Fruit fly (Drosophila melanogaster): ENCODE results near the gene CG5112.

The CG5112 gene

dm6 chr3R:25462642-25463317, 28.5 kb upstream of the CG5112 start (continued):
- no peak for TF ChIP-seq CG6683 (GFP tag; optimal IDR thresholded peaks at IDR 0.05)
- no peak for TF ChIP-seq zfh2 (GFP tag; optimal IDR thresholded peaks at IDR 0.05)
- TF ChIP-seq rib (GFP tag; IDR thresholded peaks at IDR 0.05): no peak
- TF ChIP-seq CG13624 (GFP tag; optimal IDR thresholded peaks at IDR 0.05): no peak
- peak; percentile 46 for TF ChIP-seq Asciz (GFP tag; optimal IDR thresholded peaks at IDR 0.05)
- no peak for TF ChIP-seq amos (GFP tag; IDR thresholded peaks at IDR 0.05; ENCODE audit: partially characterized antibody)
- peak; percentile 61 for TF ChIP-seq Fer3 (tag; optimal IDR thresholded peaks at IDR 0.05)
- peak; percentile 3 for TF ChIP-seq CG6854 (GFP tag; optimal IDR thresholded peaks at IDR 0.05)
- TF ChIP-seq CG1602 (GFP tag; optimal IDR thresholded peaks at IDR 0.05): no peak
- TF ChIP-seq Dip3 (GFP tag; optimal IDR thresholded peaks at IDR 0.05): no peak
- TF ChIP-seq wdn (GFP tag; IDR thresholded peaks at IDR 0.05): peak; percentile 44; the same call in 1 of the 2 replicates
- TF ChIP-seq CG16779 (GFP tag; IDR thresholded peaks at IDR 0.05): no peak
- TF ChIP-seq bigmax (GFP tag; optimal IDR thresholded peaks at IDR 0.05): no peak
- TF ChIP-seq CG8944 (GFP tag; optimal IDR thresholded peaks at IDR 0.05): no peak
- no peak for TF ChIP-seq gcm2 (GFP tag; optimal IDR thresholded peaks at IDR 0.05)
- no peak for TF ChIP-seq ato (GFP tag; IDR thresholded peaks at IDR 0.05; ENCODE audit: partially characterized antibody)
- no peak for TF ChIP-seq dati (GFP tag; IDR thresholded peaks at IDR 0.05)
- TF ChIP-seq al (GFP tag; IDR thresholded peaks at IDR 0.05): peak; percentile 77
- peak; percentile 32 for TF ChIP-seq phol (tag; optimal IDR thresholded peaks at IDR 0.05)
- peak; percentile 78 for TF ChIP-seq CG11085 (GFP tag; IDR thresholded peaks at IDR 0.05)
- peak; percentile 58 for TF ChIP-seq CG17568 (GFP tag; optimal IDR thresholded peaks at IDR 0.05)
- no peak for TF ChIP-seq Lhr (GFP tag; optimal IDR thresholded peaks at IDR 0.05)
- TF ChIP-seq CG14014 (GFP tag; IDR thresholded peaks at IDR 0.05): peak; percentile 54; the same call in 1 of the 2 replicates
- no peak for TF ChIP-seq ro (GFP tag; IDR thresholded peaks at IDR 0.05)
- no peak for TF ChIP-seq CG3838 (GFP tag; optimal IDR thresholded peaks at IDR 0.05)
- no peak for TF ChIP-seq Antp (GFP tag; optimal IDR thresholded peaks at IDR 0.05)
- no peak for TF ChIP-seq CG8765 (GFP tag; IDR thresholded peaks at IDR 0.05)
- TF ChIP-seq CG15514 (GFP tag; optimal IDR thresholded peaks at IDR 0.05): peak; percentile 48
- no peak for TF ChIP-seq Stat92E (GFP tag; optimal IDR thresholded peaks at IDR 0.05)
- TF ChIP-seq CG11247 (GFP tag; IDR thresholded peaks at IDR 0.05): no peak
- TF ChIP-seq dm (GFP tag; optimal IDR thresholded peaks at IDR 0.05): no peak
- no peak for TF ChIP-seq pnt (GFP tag; optimal IDR thresholded peaks at IDR 0.05)
- no peak for TF ChIP-seq CG9609 (GFP tag; optimal IDR thresholded peaks at IDR 0.05)
- no peak for TF ChIP-seq CG1024 (GFP tag; IDR thresholded peaks at IDR 0.05)
- peak; percentile 45 for TF ChIP-seq CG12391 (tag; optimal IDR thresholded peaks at IDR 0.05)
- peak; percentile 73 for TF ChIP-seq sd (tag; optimal IDR thresholded peaks at IDR 0.05)
- TF ChIP-seq ERR (GFP tag; optimal IDR thresholded peaks at IDR 0.05): no peak
- no peak for TF ChIP-seq CG1832 (GFP tag; optimal IDR thresholded peaks at IDR 0.05)
- no peak for TF ChIP-seq cas (GFP tag; IDR thresholded peaks at IDR 0.05)
- TF ChIP-seq btn (GFP tag; optimal IDR thresholded peaks at IDR 0.05): no peak
- no peak for TF ChIP-seq schlank (tag; optimal IDR thresholded peaks at IDR 0.05)
- peak; percentile 70 for TF ChIP-seq CG7372 (GFP tag; IDR thresholded peaks at IDR 0.05)
- TF ChIP-seq HmgD (GFP tag; optimal IDR thresholded peaks at IDR 0.05): no peak
- peak; percentile 89 for TF ChIP-seq nom (GFP tag; optimal IDR thresholded peaks at IDR 0.05)
- TF ChIP-seq CG12236 (GFP tag; optimal IDR thresholded peaks at IDR 0.05): no peak
- TF ChIP-seq lbe (GFP tag; optimal IDR thresholded peaks at IDR 0.05): peak; percentile 80
- TF ChIP-seq CG6765 (GFP tag; optimal IDR thresholded peaks at IDR 0.05): no peak
- no peak for TF ChIP-seq sim (GFP tag; IDR thresholded peaks at IDR 0.05)
- peak in 1 of 2 experiments; percentile 15 for TF ChIP-seq Eip74EF (GFP tag; optimal IDR thresholded peaks at IDR 0.05)
- no peak for TF ChIP-seq aop (GFP tag; IDR thresholded peaks at IDR 0.05)
